Fruit fly (Drosophila melanogaster) whole organism, embryonic: ENCODE results near the gene CG44836.

Source experiments
- Asciz ChIP-seq: fragments of 200-800 bp; sonication (Bioruptor generic); optimal IDR thresholded peaks from 2 replicates; lab custom pipeline; 2017; ENCODE audit warnings: missing biosample characterization, mild to moderate bottlenecking, missing genetic modification characterization, missing genetic modification reagents
- Bgb ChIP-seq: fragments of 200-800 bp; sonication (Bioruptor generic); IDR thresholded peaks from 2 replicates; pipeline ENCODE4 v1.3.6; 2022; ENCODE audit warnings: missing biosample characterization, missing genetic modification characterization; ENCODE audit not compliant: partially characterized antibody
- CG10209 ChIP-seq: fragments of 200-800 bp; sonication (Bioruptor generic); optimal IDR thresholded peaks from 3 replicates; lab custom pipeline; 2017; ENCODE audit warnings: missing biosample characterization, mild to moderate bottlenecking, missing genetic modification characterization, missing genetic modification reagents
- CG10431 ChIP-seq: fragments of 200-800 bp; sonication (Bioruptor generic); optimal IDR thresholded peaks from 3 replicates; lab custom pipeline; 2018; ENCODE audit warnings: missing biosample characterization, mild to moderate bottlenecking, missing genetic modification characterization
- CG10979 ChIP-seq: fragments of 200-800 bp; sonication (Bioruptor generic); optimal IDR thresholded peaks from 2 replicates; lab custom pipeline; 2018; ENCODE audit warnings: missing biosample characterization, mild to moderate bottlenecking, missing genetic modification characterization, moderate library complexity
- CG11093 ChIP-seq: fragments of 200-800 bp; sonication (Bioruptor generic); IDR thresholded peaks from 3 replicates; pipeline ENCODE4 v1.3.6; 2022; ENCODE audit warnings: missing biosample characterization, missing genetic modification characterization
- CG11696 ChIP-seq: fragments of 200-800 bp; sonication (Bioruptor generic); IDR thresholded peaks from 2 replicates; pipeline ENCODE4 v1.3.6; 2022; ENCODE audit warnings: missing biosample characterization, missing genetic modification characterization
- CG12236 ChIP-seq: fragments of 200-800 bp; sonication (Bioruptor generic); optimal IDR thresholded peaks from 2 replicates; lab custom pipeline; 2016; ENCODE audit warnings: missing biosample characterization, missing genetic modification characterization
- CG12744 ChIP-seq: fragments of 200-800 bp; sonication (Bioruptor generic); optimal IDR thresholded peaks from 2 replicates; lab custom pipeline; 2016; ENCODE audit warnings: missing biosample characterization, missing genetic modification characterization
- CG1792 ChIP-seq: fragments of 200-800 bp; sonication (Bioruptor generic); optimal IDR thresholded peaks from 2 replicates; lab custom pipeline; 2016; ENCODE audit warnings: missing biosample characterization, missing genetic modification characterization
- CG18011 ChIP-seq: fragments of 200-800 bp; sonication (Bioruptor generic); optimal IDR thresholded peaks from 2 replicates; lab custom pipeline; 2017; ENCODE audit warnings: missing biosample characterization, missing genetic modification characterization, mild to moderate bottlenecking, moderate library complexity, missing genotype
- CG2116 ChIP-seq: fragments of 200-800 bp; sonication (Bioruptor generic); optimal IDR thresholded peaks from 3 replicates; lab custom pipeline; 2018; ENCODE audit warnings: missing biosample characterization, mild to moderate bottlenecking, missing genetic modification characterization
- CG33213 ChIP-seq: fragments of 200-800 bp; sonication (Bioruptor generic); optimal IDR thresholded peaks from 3 replicates; lab custom pipeline; 2016; ENCODE audit warnings: missing biosample characterization, missing genetic modification characterization
- CG3407 ChIP-seq: fragments of 200-800 bp; sonication (Bioruptor generic); optimal IDR thresholded peaks from 2 replicates; lab custom pipeline; 2018; ENCODE audit warnings: missing biosample characterization, mild to moderate bottlenecking, missing genetic modification characterization
- CG34422 ChIP-seq: fragments of 200-800 bp; sonication (Bioruptor generic); IDR thresholded peaks from 3 replicates; pipeline ENCODE4 v1.3.6; 2022; ENCODE audit warnings: missing biosample characterization, missing genetic modification characterization
- CG3847 ChIP-seq: fragments of 200-800 bp; sonication (Bioruptor generic); IDR thresholded peaks from 2 replicates; pipeline ENCODE4 v1.3.6; 2022; ENCODE audit warnings: missing biosample characterization, missing genetic modification characterization
- CG5953 ChIP-seq: fragments of 200-800 bp; sonication (Bioruptor generic); IDR thresholded peaks from 2 replicates; pipeline ENCODE4 v1.3.6; 2022; ENCODE audit warnings: missing biosample characterization, missing genetic modification characterization
- CG6854 ChIP-seq: fragments of 200-800 bp; sonication (Bioruptor generic); optimal IDR thresholded peaks from 3 replicates; lab custom pipeline; 2017; ENCODE audit warnings: missing biosample characterization, mild to moderate bottlenecking, missing genetic modification characterization
- CG7839 ChIP-seq: fragments of 200-800 bp; sonication (Bioruptor generic); optimal IDR thresholded peaks from 3 replicates; lab custom pipeline; 2018; ENCODE audit warnings: missing biosample characterization, mild to moderate bottlenecking, missing genetic modification characterization, moderate library complexity
- CG8281 ChIP-seq: fragments of 200-800 bp; sonication (Bioruptor generic); optimal IDR thresholded peaks from 2 replicates; lab custom pipeline; 2018; ENCODE audit warnings: missing biosample characterization, mild to moderate bottlenecking, missing genetic modification characterization, moderate library complexity
- CG9437 ChIP-seq: fragments of 200-800 bp; sonication (Bioruptor generic); optimal IDR thresholded peaks from 2 replicates; lab custom pipeline; 2018; ENCODE audit warnings: missing biosample characterization, mild to moderate bottlenecking, missing genetic modification characterization
- Dll ChIP-seq: fragments of 200-800 bp; sonication (Bioruptor generic); IDR thresholded peaks from 4 replicates; pipeline ENCODE4 v1.3.6; 2022; ENCODE audit warnings: missing biosample characterization, missing genetic modification characterization; ENCODE audit not compliant: partially characterized antibody
- E2f1 ChIP-seq: fragments of 200-800 bp; sonication (Bioruptor generic); IDR thresholded peaks from 2 replicates; pipeline ENCODE4 v1.3.6; 2022; ENCODE audit warnings: missing biosample characterization, missing genetic modification characterization
- Fer2 ChIP-seq: fragments of 200-800 bp; sonication (Bioruptor generic); optimal IDR thresholded peaks from 2 replicates; lab custom pipeline; 2018; ENCODE audit warnings: missing biosample characterization, mild to moderate bottlenecking, missing genetic modification characterization, moderate library complexity
- GATAe ChIP-seq: fragments of 200-800 bp; sonication (Bioruptor generic); conservative IDR thresholded peaks from 2 replicates; pipeline ENCODE4 v1.3.6; 2022; ENCODE audit warnings: missing biosample characterization, missing genetic modification characterization
- Hmx ChIP-seq: fragments of 200-800 bp; sonication (Bioruptor generic); optimal IDR thresholded peaks from 2 replicates; lab custom pipeline; 2016; ENCODE audit warnings: missing biosample characterization, missing genetic modification characterization
- MBD-R2 ChIP-seq: fragments of 200-800 bp; sonication (Bioruptor generic); IDR thresholded peaks from 2 replicates; pipeline ENCODE4 v1.3.6; 2022; ENCODE audit warnings: missing biosample characterization, missing genetic modification characterization
- MTF-1 ChIP-seq: fragments of 200-800 bp; sonication (Bioruptor generic); optimal IDR thresholded peaks from 2 replicates; lab custom pipeline; 2018; ENCODE audit warnings: missing biosample characterization, mild to moderate bottlenecking, missing genetic modification characterization, borderline replicate concordance
- NC2β ChIP-seq: fragments of 200-800 bp; sonication (Bioruptor generic); optimal IDR thresholded peaks from 2 replicates; lab custom pipeline; 2016; ENCODE audit warnings: missing biosample characterization, missing genetic modification characterization
- Nf-YB ChIP-seq: fragments of 200-800 bp; sonication (Bioruptor generic); optimal IDR thresholded peaks from 3 replicates; lab custom pipeline; 2019; ENCODE audit warnings: missing biosample characterization, mild to moderate bottlenecking, missing genetic modification characterization, moderate library complexity
- Opbp ChIP-seq: fragments of 200-800 bp; sonication (Bioruptor generic); IDR thresholded peaks from 3 replicates; pipeline ENCODE4 v1.3.6; 2022; ENCODE audit warnings: missing biosample characterization, missing genetic modification characterization; ENCODE audit not compliant: partially characterized antibody
- Rfx ChIP-seq: fragments of 200-800 bp; sonication (Bioruptor generic); IDR thresholded peaks from 2 replicates; pipeline ENCODE4 v1.3.6; 2022; ENCODE audit warnings: missing biosample characterization, missing genetic modification characterization
- Sox100B ChIP-seq: fragments of 200-800 bp; sonication (Bioruptor generic); optimal IDR thresholded peaks from 3 replicates; lab custom pipeline; 2018; ENCODE audit warnings: missing biosample characterization, mild to moderate bottlenecking, missing genetic modification characterization
- Stat92E ChIP-seq, 3 experiments: fragments of >200 bp in 2 of 3; fragments of 200-800 bp in 1 of 3; sonication (Bioruptor generic) in 1 of 3; optimal IDR thresholded peaks; 2 replicates each; lab custom pipeline; 2017 to 2019; ENCODE audit warnings: missing biosample characterization in 3 of 3, missing genetic modification characterization in 3 of 3, mild to moderate bottlenecking in 1 of 3, moderate library complexity in 1 of 3
- amos ChIP-seq: fragments of 200-800 bp; sonication (Bioruptor generic); IDR thresholded peaks from 2 replicates; pipeline ENCODE4 v1.3.6; 2022; ENCODE audit warnings: missing biosample characterization, missing genetic modification characterization; ENCODE audit not compliant: partially characterized antibody
- aop ChIP-seq: fragments of 200-800 bp; sonication (Bioruptor generic); IDR thresholded peaks from 2 replicates; pipeline ENCODE4 v1.3.6; 2022; ENCODE audit warnings: missing biosample characterization, missing genetic modification characterization
- az2 ChIP-seq: fragments of 200-800 bp; sonication (Bioruptor generic); optimal IDR thresholded peaks from 3 replicates; lab custom pipeline; 2016; ENCODE audit warnings: missing biosample characterization, missing genetic modification characterization
- chif ChIP-seq, 2 experiments: fragments of 200-800 bp; sonication (Bioruptor generic); optimal IDR thresholded peaks; 3 replicates each; lab custom pipeline; 2016; ENCODE audit warnings: missing biosample characterization in 2 of 2, missing genetic modification characterization in 2 of 2
- chinmo ChIP-seq: fragments of 200-800 bp; sonication (Bioruptor generic); IDR thresholded peaks from 4 replicates; pipeline ENCODE4 v1.3.6; 2022; ENCODE audit warnings: missing biosample characterization, missing genetic modification characterization; ENCODE audit not compliant: partially characterized antibody
- dm ChIP-seq: fragments of 200-800 bp; sonication (Bioruptor generic); optimal IDR thresholded peaks from 3 replicates; lab custom pipeline; 2016; ENCODE audit warnings: missing biosample characterization, missing genetic modification characterization
- fru ChIP-seq: fragments of >200 bp; optimal IDR thresholded peaks from 2 replicates; lab custom pipeline; 2017
- gsb-n ChIP-seq: fragments of 200-800 bp; sonication (Bioruptor generic); optimal IDR thresholded peaks from 3 replicates; lab custom pipeline; 2018; ENCODE audit warnings: missing biosample characterization, mild to moderate bottlenecking, missing genetic modification characterization
- kni ChIP-seq: fragments of 200-800 bp; sonication (Bioruptor generic); optimal IDR thresholded peaks from 3 replicates; lab custom pipeline; 2017; ENCODE audit warnings: mild to moderate bottlenecking, missing biosample characterization, missing genetic modification reagents, missing genetic modification characterization
- mirr ChIP-seq: fragments of 200-800 bp; sonication (Bioruptor generic); optimal IDR thresholded peaks from 3 replicates; lab custom pipeline; 2018; ENCODE audit warnings: missing biosample characterization, mild to moderate bottlenecking, missing genetic modification characterization
- phol ChIP-seq: fragments of 200-800 bp; sonication (Bioruptor generic); optimal IDR thresholded peaks from 3 replicates; lab custom pipeline; 2018; ENCODE audit warnings: missing biosample characterization, mild to moderate bottlenecking, missing genetic modification characterization, moderate library complexity
- sqz ChIP-seq: fragments of 200-800 bp; sonication (Bioruptor generic); optimal IDR thresholded peaks from 3 replicates; lab custom pipeline; 2018; ENCODE audit warnings: missing biosample characterization, mild to moderate bottlenecking, missing genetic modification characterization
- stc ChIP-seq: fragments of 200-800 bp; sonication (Bioruptor generic); IDR thresholded peaks from 2 replicates; pipeline ENCODE4 v1.3.6; 2022; ENCODE audit warnings: missing biosample characterization, missing genetic modification characterization
- tgo ChIP-seq: fragments of 200-800 bp; sonication (Bioruptor generic); IDR thresholded peaks from 3 replicates; pipeline ENCODE4 v1.3.6; 2022; ENCODE audit warnings: missing biosample characterization, missing genetic modification characterization
- trem ChIP-seq: fragments of 200-800 bp; optimal IDR thresholded peaks from 3 replicates; lab custom pipeline; 2019; ENCODE audit warnings: missing biosample characterization, mild to moderate bottlenecking, missing genetic modification characterization, moderate library complexity

Gene CG44836

DNA sequence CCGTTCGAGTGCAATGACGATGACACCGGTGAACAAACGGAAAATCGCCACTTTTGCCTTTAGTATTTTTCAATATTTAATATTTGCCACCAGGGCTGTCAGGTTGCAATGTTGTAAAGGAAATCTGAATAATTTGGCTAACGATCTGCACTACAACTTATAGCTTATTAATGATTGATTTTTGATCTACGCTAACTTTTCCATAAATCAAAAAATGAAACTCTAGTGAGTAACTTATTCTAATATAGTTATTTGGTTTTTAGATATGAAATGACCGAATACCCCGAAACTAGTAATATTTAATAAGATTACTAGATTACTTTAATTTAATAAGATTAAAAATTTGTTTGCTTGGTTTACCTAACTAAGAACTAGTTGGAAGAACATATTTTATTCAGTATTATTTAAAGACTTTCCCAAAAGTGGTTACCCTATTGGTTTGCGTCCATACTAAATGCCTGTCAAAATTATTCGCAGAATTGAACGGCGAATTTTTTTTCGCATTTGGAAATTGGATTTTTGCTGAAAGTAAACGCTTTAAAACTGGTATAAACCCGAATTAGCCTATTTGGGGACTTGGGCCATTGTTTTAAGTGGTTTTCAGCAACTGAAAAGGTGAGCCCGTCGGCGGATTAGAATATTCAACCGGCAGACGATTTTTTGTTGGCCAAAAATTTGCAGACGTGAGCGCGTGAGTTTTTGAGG, 14.0 kb downstream of the CG44836 start, which contains the start of the genes Agpat3 and RAF2 (continued):
- TF ChIP-seq CG9437 (peak; percentile 42), CG10979 (tag; lab: Kevin White, UChicago) (peak; percentile 8), NC2β (GFP tag; lab: Kevin White, UChicago) (no peak), CG11696 (GFP tag; lab: Robert Waterston, UW) (no peak), amos (GFP tag; lab: Robert Waterston, UW) (no peak), CG8281 (tag; lab: Kevin White, UChicago) (no peak), CG6854 (GFP tag; lab: Kevin White, UChicago) (no peak), GATAe (GFP tag; lab: Robert Waterston, UW) (no peak), trem (tag; lab: Kevin White, UChicago) (no peak), CG7839 (tag; lab: Kevin White, UChicago) (peak; percentile 57), CG12744 (GFP tag; lab: Kevin White, UChicago) (no peak), tgo (GFP tag; lab: Robert Waterston, UW) (no peak; the same call in 2 of the 3 replicates), chinmo (GFP tag; lab: Robert Waterston, UW) (no peak), az2 (GFP tag; lab: Kevin White, UChicago) (peak; percentile 47), MBD-R2 (peak; percentile 25), Bgb (GFP tag; lab: Robert Waterston, UW) (no peak), Dll (GFP tag; lab: Robert Waterston, UW) (no peak), CG1792 (no peak), kni (GFP tag; lab: Kevin White, UChicago) (no peak), CG5953 (GFP tag; lab: Robert Waterston, UW) (0 out of 2 replicates have a peak, but pooled peaks have one; percentile 10), phol (peak; percentile 60), Sox100B (GFP tag; lab: Kevin White, UChicago) (peak; percentile 32), CG34422 (no peak), stc (GFP tag; lab: Robert Waterston, UW) (no peak), Fer2 (tag; lab: Kevin White, UChicago) (no peak), aop (GFP tag; lab: Robert Waterston, UW) (no peak), Rfx (GFP tag; lab: Robert Waterston, UW) (peak; percentile 61), CG2116 (GFP tag; lab: Kevin White, UChicago) (peak; percentile 45), CG10209 (GFP tag; lab: Kevin White, UChicago) (peak; percentile 31), Stat92E (GFP tag; optimal IDR thresholded peaks at IDR 0.05; lab: Kevin White, UChicago) (no peak), dm (GFP tag; lab: Kevin White, UChicago) (no peak), Opbp (GFP tag; lab: Robert Waterston, UW) (no peak), CG3847 (GFP tag; lab: Robert Waterston, UW) (peak; percentile 30; the same call in 1 of the 2 replicates), chif (GFP tag; optimal IDR thresholded peaks at IDR 0.05; lab: Kevin White, UChicago) (peak; percentile 21 to 28), E2f1 (GFP tag; lab: Robert Waterston, UW) (peak; percentile 52), CG10431 (GFP tag; lab: Kevin White, UChicago) (no peak), Hmx (GFP tag; lab: Kevin White, UChicago) (no peak), mirr (no peak), CG12236 (GFP tag; lab: Kevin White, UChicago) (no peak), CG33213 (GFP tag; lab: Kevin White, UChicago) (no peak), gsb-n (tag; lab: Kevin White, UChicago) (peak; percentile 10), CG3407 (no peak), MTF-1 (GFP tag; lab: Kevin White, UChicago) (no peak), sqz (no peak), Asciz (GFP tag; lab: Kevin White, UChicago) (no peak), CG18011 (GFP tag; lab: Kevin White, UChicago) (no peak), CG11093 (GFP tag; lab: Robert Waterston, UW) (no peak), Nf-YB (GFP tag; lab: Kevin White, UChicago) (peak; percentile 6), fru (no peak)
